Worm (Caenorhabditis elegans) whole organism, mixed stage, embryonic: Measurements from ENCODE around the gene T05C3.6.

Source experiments
- blmp-1 ChIP-seq: fragments of 150-350 bp; optimal IDR thresholded peaks from 2 replicates; lab custom pipeline; 2014; ENCODE audit warnings: missing biosample characterization, missing genetic modification characterization
- elt-1 ChIP-seq: sonication (generic microtip); optimal IDR thresholded peaks from 2 replicates; lab custom pipeline; 2017; ENCODE audit warnings: missing genetic modification characterization, mild to moderate bottlenecking, missing compliant biosample characterization, antibody characterized with exemption, moderate library complexity, borderline replicate concordance; ENCODE audit not compliant: insufficient read depth
- elt-3 ChIP-seq: fragments of 150-350 bp; optimal IDR thresholded peaks from 2 replicates; lab custom pipeline; 2014; ENCODE audit warnings: missing biosample characterization, missing genetic modification characterization
- lin-13 ChIP-seq: fragments of 150-350 bp; optimal IDR thresholded peaks from 2 replicates; lab custom pipeline; 2014; ENCODE audit warnings: missing biosample characterization, missing genetic modification characterization
- mep-1 ChIP-seq: fragments of 150-350 bp; optimal IDR thresholded peaks from 2 replicates; lab custom pipeline; 2017; ENCODE audit warnings: missing biosample characterization, missing genetic modification reagents, missing genetic modification characterization, inconsistent platforms
- nhr-237 ChIP-seq: fragments of 150-350 bp; optimal IDR thresholded peaks from 2 replicates; lab custom pipeline; 2014; ENCODE audit warnings: missing biosample characterization, missing genetic modification characterization
- pha-4 ChIP-seq: fragments of 150-350 bp; optimal IDR thresholded peaks from 2 replicates; lab custom pipeline; 2018; ENCODE audit warnings: missing biosample characterization, missing genetic modification reagents, missing genetic modification characterization
- sem-2 ChIP-seq: fragments of 200-800 bp; sonication (Bioruptor generic); optimal IDR thresholded peaks from 2 replicates; lab custom pipeline; 2018; ENCODE audit warnings: mild to moderate bottlenecking, missing genetic modification characterization, missing compliant biosample characterization
- snpc-4 ChIP-seq: fragments of 150-350 bp; optimal IDR thresholded peaks from 2 replicates; lab custom pipeline; 2014; ENCODE audit warnings: missing biosample characterization, missing genetic modification characterization
- sptf-1 ChIP-seq: sonication (generic microtip); optimal IDR thresholded peaks from 2 replicates; lab custom pipeline; 2017; ENCODE audit warnings: mild to moderate bottlenecking, missing genetic modification characterization, moderate library complexity, missing compliant biosample characterization
- unc-62 ChIP-seq: fragments of 150-350 bp; optimal IDR thresholded peaks from 2 replicates; lab custom pipeline; 2014; ENCODE audit warnings: missing biosample characterization, missing genetic modification reagents, missing genetic modification characterization

- TF ChIP-seq unc-62, result no peak
- TF ChIP-seq pha-4, result no peak
- TF ChIP-seq sem-2, result no peak
- no peak for TF ChIP-seq nhr-237 (tag; lab: Kevin White, UChicago)
- TF ChIP-seq sptf-1 (tag; lab: Kevin White, UChicago), result no peak
- TF ChIP-seq snpc-4 (tag; lab: Kevin White, UChicago), result no peak
- TF ChIP-seq elt-3, result no peak
- TF ChIP-seq elt-1 (tag; lab: Kevin White, UChicago), result no peak
- TF ChIP-seq blmp-1 (tag; lab: Kevin White, UChicago), result no peak
- TF ChIP-seq mep-1 (tag; lab: Kevin White, UChicago), result no peak
- TF ChIP-seq lin-13 (tag; lab: Kevin White, UChicago), result no peak
Observed at ce11 chrV:5525208-5525607, 35.0 kb downstream of the T05C3.6 start.
